Worm (Caenorhabditis elegans) whole organism, L2 larva: ENCODE measurements around the gene srh-292.

Experiments
- C34F6.9 ChIP-seq: fragments of 150-350 bp; optimal IDR thresholded peaks from 2 replicates; lab custom pipeline; 2014; ENCODE audit warnings: missing biosample characterization, missing genetic modification characterization
- ceh-82 ChIP-seq: fragments of 150-350 bp; optimal IDR thresholded peaks from 2 replicates; lab custom pipeline; 2014; ENCODE audit warnings: missing biosample characterization, missing genetic modification characterization
- nhr-25 ChIP-seq: fragments of 150-350 bp; sonication (generic microtip); optimal IDR thresholded peaks from 3 replicates; lab custom pipeline; 2014; ENCODE audit warnings: missing biosample characterization, missing genetic modification characterization
- nhr-77 ChIP-seq: fragments of 150-350 bp; optimal IDR thresholded peaks from 2 replicates; lab custom pipeline; 2014; ENCODE audit warnings: missing biosample characterization, missing genetic modification characterization
- ztf-4 ChIP-seq: fragments of 150-350 bp; optimal IDR thresholded peaks from 2 replicates; lab custom pipeline; 2014; ENCODE audit warnings: missing biosample characterization, missing genetic modification characterization

DNA sequence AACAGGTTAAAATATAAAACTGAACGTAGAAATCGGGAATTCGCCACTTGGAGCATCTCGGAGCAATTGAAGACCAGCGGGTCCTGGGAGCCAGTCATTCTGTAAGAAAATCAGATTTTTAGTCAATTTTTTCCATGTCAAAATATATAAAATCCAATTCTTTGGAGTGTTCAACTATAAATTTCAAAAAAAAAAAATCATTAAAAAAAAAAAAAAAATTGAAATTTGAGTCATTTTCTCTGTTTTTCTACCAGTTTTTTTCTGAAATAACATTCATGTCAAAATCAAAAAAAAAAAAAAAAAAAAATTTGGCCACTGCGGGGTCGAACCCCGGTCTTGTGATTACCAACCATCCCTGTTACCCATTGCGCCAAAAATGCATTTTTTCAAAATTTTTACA is 19.0 kb upstream of the srh-292 start, which contains the start of gene srab-12:
- no peak for TF ChIP-seq ceh-82
- TF ChIP-seq C34F6.9 (tag; lab: Kevin White, UChicago), result no peak
- TF ChIP-seq nhr-25 (tag; lab: Kevin White, UChicago), result no peak
- no peak for TF ChIP-seq nhr-77 (tag; lab: Kevin White, UChicago)
- no peak for TF ChIP-seq ztf-4
